Fruit fly (Drosophila melanogaster) whole organism, prepupa: Measurements from ENCODE around the gene Cpr76Bb.

Experiments used
- CG11762 ChIP-seq: fragments of 200-800 bp; sonication (Bioruptor generic); optimal IDR thresholded peaks from 3 replicates; lab custom pipeline; 2016; ENCODE audit warnings: missing biosample characterization, missing genetic modification characterization; ENCODE audit not compliant: insufficient read depth
- CG32006 ChIP-seq: fragments of 200-800 bp; sonication (Bioruptor generic); optimal IDR thresholded peaks from 3 replicates; lab custom pipeline; 2017; ENCODE audit warnings: missing biosample characterization, mild to moderate bottlenecking, missing genetic modification characterization
- CG6808 ChIP-seq: fragments of 200-800 bp; sonication (Bioruptor generic); optimal IDR thresholded peaks from 3 replicates; lab custom pipeline; 2017; ENCODE audit warnings: missing biosample characterization, missing genetic modification characterization, mild to moderate bottlenecking, moderate library complexity, missing genetic modification reagents
- CG9139 ChIP-seq: fragments of 200-800 bp; sonication (Bioruptor generic); optimal IDR thresholded peaks from 3 replicates; lab custom pipeline; 2017; ENCODE audit warnings: missing biosample characterization, mild to moderate bottlenecking, missing genetic modification characterization
- Eip93F ChIP-seq: fragments of 200-800 bp; sonication (Bioruptor generic); optimal IDR thresholded peaks from 2 replicates; lab custom pipeline; 2016; ENCODE audit warnings: missing biosample characterization, mild to moderate bottlenecking, missing genetic modification characterization
- OdsH ChIP-seq: fragments of 200-800 bp; sonication (Bioruptor generic); optimal IDR thresholded peaks from 3 replicates; lab custom pipeline; 2016; ENCODE audit warnings: missing biosample characterization, missing genetic modification characterization
- Sox102F ChIP-seq: fragments of 200-800 bp; sonication (Bioruptor generic); optimal IDR thresholded peaks from 2 replicates; lab custom pipeline; 2016; ENCODE audit warnings: missing biosample characterization, mild to moderate bottlenecking, missing genetic modification characterization
- Sox15 ChIP-seq: fragments of 200-800 bp; sonication (Bioruptor generic); optimal IDR thresholded peaks from 3 replicates; lab custom pipeline; 2016; ENCODE audit warnings: missing biosample characterization, missing genetic modification characterization
- eg ChIP-seq: fragments of 200-800 bp; sonication (Bioruptor generic); IDR thresholded peaks from 3 replicates; pipeline ENCODE4 v1.3.6; 2022; ENCODE audit warnings: missing biosample characterization, missing genetic modification characterization
- fkh ChIP-seq: fragments of 200-800 bp; sonication (Bioruptor generic); optimal IDR thresholded peaks from 3 replicates; lab custom pipeline; 2017; ENCODE audit warnings: missing biosample characterization, mild to moderate bottlenecking, missing genetic modification characterization, moderate library complexity
- net ChIP-seq: fragments of 200-800 bp; sonication (Bioruptor generic); optimal IDR thresholded peaks from 3 replicates; lab custom pipeline; 2016; ENCODE audit warnings: missing biosample characterization, missing genetic modification characterization

dm6 chr3L:19557197-19557995, 37.9 kb downstream of the Cpr76Bb start:
- TF ChIP-seq net (GFP tag; lab: Kevin White, UChicago) = peak; percentile 24
- TF ChIP-seq CG32006 (GFP tag; lab: Kevin White, UChicago) = peak; percentile 80
- no peak for TF ChIP-seq CG9139 (GFP tag; lab: Kevin White, UChicago)
- no peak for TF ChIP-seq Eip93F
- peak; percentile 49 for TF ChIP-seq Sox15 (GFP tag; lab: Kevin White, UChicago)
- peak; percentile 63 for TF ChIP-seq CG6808 (GFP tag; lab: Kevin White, UChicago)
- TF ChIP-seq OdsH = peak; percentile 73
- no peak for TF ChIP-seq fkh (GFP tag; lab: Kevin White, UChicago)
- peak; percentile 41 for TF ChIP-seq CG11762 (GFP tag; lab: Kevin White, UChicago)
- no peak for TF ChIP-seq Sox102F (GFP tag; lab: Kevin White, UChicago)
- TF ChIP-seq eg (GFP tag; lab: Robert Waterston, UW) = no peak
